Worm (Caenorhabditis elegans) whole organism, L3 larva: ENCODE results near the gene ZK430.5.

ENCODE experiments used
- R02D3.7 ChIP-seq: fragments of 150-350 bp; optimal IDR thresholded peaks from 2 replicates; lab custom pipeline; 2014; ENCODE audit warnings: missing biosample characterization, missing genetic modification characterization
- aly-2 ChIP-seq: fragments of 150-350 bp; optimal IDR thresholded peaks from 2 replicates; lab custom pipeline; 2014; ENCODE audit warnings: missing biosample characterization, missing genetic modification characterization
- ama-1 ChIP-seq: fragments of 150-350 bp; optimal IDR thresholded peaks from 2 replicates; lab custom pipeline; 2018
- ceh-16 ChIP-seq: sonication (generic microtip); optimal IDR thresholded peaks from 2 replicates; lab custom pipeline; 2017; ENCODE audit warnings: missing biosample characterization, missing genetic modification characterization
- ceh-28 ChIP-seq: fragments of 150-350 bp; optimal IDR thresholded peaks from 2 replicates; lab custom pipeline; 2014; ENCODE audit warnings: missing biosample characterization, missing genetic modification reagents, missing genetic modification characterization
- ceh-82 ChIP-seq: fragments of 150-350 bp; optimal IDR thresholded peaks from 2 replicates; lab custom pipeline; 2014; ENCODE audit warnings: missing biosample characterization, missing genetic modification characterization
- ceh-9 ChIP-seq: sonication (generic microtip); optimal IDR thresholded peaks from 2 replicates; lab custom pipeline; 2018; ENCODE audit warnings: missing biosample characterization, missing genetic modification characterization
- daf-12 ChIP-seq: fragments of 150-350 bp; optimal IDR thresholded peaks from 2 replicates; lab custom pipeline; 2014; ENCODE audit warnings: missing biosample characterization, missing genetic modification reagents, missing genetic modification characterization
- egl-27 ChIP-seq: sonication (generic microtip); optimal IDR thresholded peaks from 4 replicates; lab custom pipeline; 2017; ENCODE audit warnings: missing biosample characterization, missing genetic modification reagents, missing genetic modification characterization
- egl-5 ChIP-seq: fragments of 150-350 bp; optimal IDR thresholded peaks from 2 replicates; lab custom pipeline; 2017; ENCODE audit warnings: missing biosample characterization, missing genetic modification reagents, missing genetic modification characterization, inconsistent platforms
- elt-1 ChIP-seq: fragments of 150-350 bp; optimal IDR thresholded peaks from 2 replicates; lab custom pipeline; 2014; ENCODE audit warnings: missing biosample characterization, missing genetic modification characterization
- elt-2 ChIP-seq: sonication (generic microtip); optimal IDR thresholded peaks from 2 replicates; lab custom pipeline; 2016; ENCODE audit warnings: missing genetic modification reagents, mild to moderate bottlenecking, missing genetic modification characterization, missing compliant biosample characterization
- elt-3 ChIP-seq, 3 experiments: fragments of 150-350 bp in 1 of 3; sonication (generic microtip) in 2 of 3; optimal IDR thresholded peaks; 2 replicates in 2 of 3; 4 replicates in 1 of 3; lab custom pipeline; 2014 to 2017; ENCODE audit warnings: missing biosample characterization in 3 of 3, missing genetic modification characterization in 3 of 3
- eor-1 ChIP-seq, 2 experiments: fragments of 150-350 bp; optimal IDR thresholded peaks; 2 replicates each; lab custom pipeline; 2014 to 2018; ENCODE audit warnings: missing biosample characterization in 2 of 2, missing genetic modification characterization in 2 of 2
- fkh-10 ChIP-seq: sonication (generic microtip); optimal IDR thresholded peaks from 2 replicates; lab custom pipeline; 2017; ENCODE audit warnings: missing biosample characterization, missing genetic modification reagents, missing genetic modification characterization
- fkh-2 ChIP-seq: fragments of 150-350 bp; optimal IDR thresholded peaks from 2 replicates; lab custom pipeline; 2014; ENCODE audit warnings: missing biosample characterization, missing genetic modification reagents, missing genetic modification characterization
- hmg-11 ChIP-seq: sonication (generic microtip); optimal IDR thresholded peaks from 2 replicates; lab custom pipeline; 2016; ENCODE audit warnings: missing genetic modification characterization, missing compliant biosample characterization
- lin-15B ChIP-seq: fragments of 150-350 bp; optimal IDR thresholded peaks from 2 replicates; lab custom pipeline; 2014; ENCODE audit warnings: missing biosample characterization, missing genetic modification characterization
- lin-39 ChIP-seq: fragments of 150-350 bp; optimal IDR thresholded peaks from 2 replicates; lab custom pipeline; 2018; ENCODE audit warnings: missing biosample characterization, missing genetic modification reagents, missing genetic modification characterization
- mdl-1 ChIP-seq: fragments of 150-350 bp; optimal IDR thresholded peaks from 2 replicates; lab custom pipeline; 2014; ENCODE audit warnings: missing biosample characterization, missing genetic modification characterization
- mml-1 ChIP-seq: fragments of 150-350 bp; sonication (generic microtip); optimal IDR thresholded peaks from 3 replicates; lab custom pipeline; 2014; ENCODE audit warnings: missing biosample characterization, missing genetic modification characterization
- nfya-1 ChIP-seq: sonication (generic microtip); optimal IDR thresholded peaks from 2 replicates; lab custom pipeline; 2017; ENCODE audit warnings: missing genetic modification characterization, mild to moderate bottlenecking, missing compliant biosample characterization, antibody characterized with exemption, moderate library complexity; ENCODE audit not compliant: insufficient read depth
- nhr-11 ChIP-seq: fragments of 150-350 bp; optimal IDR thresholded peaks from 2 replicates; lab custom pipeline; 2014; ENCODE audit warnings: missing biosample characterization, missing genetic modification characterization
- nhr-23 ChIP-seq: fragments of 150-350 bp; optimal IDR thresholded peaks from 2 replicates; lab custom pipeline; 2014; ENCODE audit warnings: missing biosample characterization, missing genetic modification reagents, missing genetic modification characterization
- nhr-237 ChIP-seq: fragments of 150-350 bp; optimal IDR thresholded peaks from 2 replicates; lab custom pipeline; 2014; ENCODE audit warnings: missing biosample characterization, missing genetic modification characterization
- nhr-28 ChIP-seq: fragments of 150-350 bp; optimal IDR thresholded peaks from 2 replicates; lab custom pipeline; 2014; ENCODE audit warnings: missing biosample characterization, missing genetic modification characterization
- nhr-43 ChIP-seq: sonication (generic microtip); optimal IDR thresholded peaks from 2 replicates; lab custom pipeline; 2016; ENCODE audit warnings: mild to moderate bottlenecking, missing genetic modification characterization, missing compliant biosample characterization; ENCODE audit not compliant: poor library complexity, severe bottlenecking
- nhr-67 ChIP-seq: fragments of 150-350 bp; optimal IDR thresholded peaks from 2 replicates; lab custom pipeline; 2014; ENCODE audit warnings: missing biosample characterization, missing genetic modification characterization
- nhr-76 ChIP-seq: fragments of 150-350 bp; sonication (generic microtip); optimal IDR thresholded peaks from 5 replicates; lab custom pipeline; 2014; ENCODE audit warnings: missing biosample characterization, missing genetic modification characterization
- nhr-77 ChIP-seq: fragments of 150-350 bp; optimal IDR thresholded peaks from 2 replicates; lab custom pipeline; 2014; ENCODE audit warnings: missing biosample characterization, missing genetic modification characterization
- pha-4 ChIP-seq: fragments of 150-350 bp; optimal IDR thresholded peaks from 2 replicates; lab custom pipeline; 2014; ENCODE audit warnings: missing biosample characterization, missing genetic modification reagents, missing genetic modification characterization
- pqm-1 ChIP-seq: fragments of 150-350 bp; optimal IDR thresholded peaks from 2 replicates; lab custom pipeline; 2017; ENCODE audit warnings: missing biosample characterization, missing genetic modification characterization, inconsistent platforms
- sea-2 ChIP-seq: fragments of 150-350 bp; sonication (generic microtip); optimal IDR thresholded peaks from 4 replicates; lab custom pipeline; 2014; ENCODE audit warnings: missing biosample characterization, missing genetic modification reagents, missing genetic modification characterization
- skn-1 ChIP-seq: fragments of 150-350 bp; optimal IDR thresholded peaks from 2 replicates; lab custom pipeline; 2014; ENCODE audit warnings: missing biosample characterization, missing genetic modification characterization
- snpc-4 ChIP-seq: fragments of 150-350 bp; optimal IDR thresholded peaks from 2 replicates; lab custom pipeline; 2014; ENCODE audit warnings: missing biosample characterization, missing genetic modification characterization
- unc-39 ChIP-seq: sonication (generic microtip); optimal IDR thresholded peaks from 4 replicates; lab custom pipeline; 2017; ENCODE audit warnings: missing biosample characterization, missing genetic modification characterization
- unc-62 ChIP-seq: fragments of 150-350 bp; sonication (generic microtip); optimal IDR thresholded peaks from 4 replicates; lab custom pipeline; 2014; ENCODE audit warnings: missing biosample characterization, missing genetic modification reagents, missing genetic modification characterization
- zag-1 ChIP-seq: fragments of 150-350 bp; optimal IDR thresholded peaks from 2 replicates; lab custom pipeline; 2014; ENCODE audit warnings: missing biosample characterization, missing genetic modification characterization
- ztf-11 ChIP-seq: fragments of 150-350 bp; optimal IDR thresholded peaks from 2 replicates; lab custom pipeline; 2014; ENCODE audit warnings: missing biosample characterization, missing genetic modification characterization
- ztf-4 ChIP-seq: fragments of 150-350 bp; optimal IDR thresholded peaks from 2 replicates; lab custom pipeline; 2014; ENCODE audit warnings: missing biosample characterization, missing genetic modification characterization

Gene ZK430.5

ce11 chrII:4369715-4370114, 35.7 kb upstream of the ZK430.5 start:
- TF ChIP-seq elt-3 (tag; optimal IDR thresholded peaks at IDR 0.05; lab: Kevin White, UChicago) (no peak), lin-39 (tag; lab: Kevin White, UChicago) (no peak), nhr-23 (tag; lab: Kevin White, UChicago) (no peak), mdl-1 (tag; lab: Kevin White, UChicago) (no peak), skn-1 (no peak), egl-27 (tag; lab: Kevin White, UChicago) (no peak), ztf-4 (tag; lab: Kevin White, UChicago) (no peak), sea-2 (GFP tag; lab: Kevin White, UChicago) (no peak), snpc-4 (tag; lab: Kevin White, UChicago) (no peak), mml-1 (no peak), nhr-76 (no peak), R02D3.7 (tag; lab: Kevin White, UChicago) (no peak), nhr-28 (tag; lab: Kevin White, UChicago) (no peak), ztf-11 (tag; lab: Kevin White, UChicago) (no peak), nhr-43 (no peak), ceh-9 (no peak), pqm-1 (tag; lab: Kevin White, UChicago) (no peak), nhr-77 (tag; lab: Kevin White, UChicago) (no peak)

DNA sequence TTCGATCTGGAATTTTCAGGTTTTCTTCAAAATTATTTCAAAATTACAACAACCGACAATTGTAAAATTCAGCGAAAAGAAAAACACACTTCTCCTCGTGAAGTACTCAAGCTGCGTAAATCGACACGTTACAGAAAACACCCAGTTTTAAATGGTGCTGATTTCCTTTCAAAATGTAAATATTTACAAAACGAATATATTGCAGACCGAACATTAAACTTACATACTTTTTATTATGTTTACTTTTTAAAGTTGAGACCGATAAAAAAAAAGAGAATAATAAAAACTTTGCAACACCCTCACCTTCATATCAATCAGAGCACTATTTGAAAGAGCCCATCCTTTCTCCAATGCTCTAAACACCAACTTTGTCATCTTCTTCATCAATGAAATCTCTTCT, 34.6 kb upstream of the ZK430.5 start:
- TF ChIP-seq pha-4, result peak; percentile 78
- peak; percentile 0 for TF ChIP-seq elt-2 (tag; lab: Kevin White, UChicago)
- TF ChIP-seq R02D3.7 (tag; lab: Kevin White, UChicago), result no peak

DNA sequence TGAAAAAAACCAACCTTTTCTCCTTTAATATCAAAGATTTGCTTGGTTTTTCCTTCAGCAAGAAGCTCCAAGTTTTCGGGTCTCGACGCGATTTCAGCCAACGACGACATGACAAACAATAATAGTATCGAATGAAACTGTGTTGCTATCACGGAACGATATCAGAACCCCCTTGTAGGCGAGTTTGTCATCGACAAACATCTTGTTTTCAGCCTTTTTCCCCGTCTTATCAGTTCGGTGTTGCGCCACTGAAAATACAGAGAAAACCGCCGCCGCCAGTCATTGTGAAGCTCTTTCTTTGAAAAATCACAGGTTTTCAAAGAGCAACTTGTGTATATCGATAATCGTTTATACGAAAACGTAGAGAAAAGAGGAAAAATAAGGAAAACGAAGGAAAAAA, 33.1 kb upstream of the ZK430.5 start, which contains the start of gene paic-1:
Gene paic-1 (minus strand): TSS at position 120 of the 400 bp plus-strand sequence.
- TF ChIP-seq elt-1 (tag; lab: Kevin White, UChicago) (no peak), fkh-10 (no peak), sea-2 (GFP tag; lab: Kevin White, UChicago) (no peak), ceh-28 (tag; lab: Kevin White, UChicago) (no peak), nhr-28 (tag; lab: Kevin White, UChicago) (no peak), eor-1 (tag; optimal IDR thresholded peaks at IDR 0.05; lab: Kevin White, UChicago) (no peak), skn-1 (peak; percentile 21), lin-39 (tag; lab: Kevin White, UChicago) (no peak), ztf-11 (tag; lab: Kevin White, UChicago) (no peak), R02D3.7 (tag; lab: Kevin White, UChicago) (no peak), egl-5 (no peak), nhr-43 (peak; percentile 21), ama-1 (lab: Kevin White, UChicago) (peak; percentile 82), unc-39 (no peak), hmg-11 (tag; lab: Kevin White, UChicago) (no peak), elt-2 (tag; lab: Kevin White, UChicago) (peak; percentile 80), ceh-16 (no peak), lin-15B (tag; lab: Kevin White, UChicago) (no peak), snpc-4 (tag; lab: Kevin White, UChicago) (no peak), nhr-77 (tag; lab: Kevin White, UChicago) (no peak), nhr-11 (no peak), fkh-2 (tag; lab: Kevin White, UChicago) (no peak), pha-4 (peak; percentile 24), elt-3 (tag; optimal IDR thresholded peaks at IDR 0.05; lab: Kevin White, UChicago) (no peak), ceh-82 (tag; lab: Kevin White, UChicago) (no peak), nfya-1 (tag; lab: Kevin White, UChicago) (no peak), mml-1 (no peak), pqm-1 (tag; lab: Kevin White, UChicago) (peak; percentile 32), nhr-237 (tag; lab: Kevin White, UChicago) (no peak), daf-12 (tag; lab: Kevin White, UChicago) (no peak), unc-62 (GFP tag; lab: Kevin White, UChicago) (no peak), zag-1 (tag; lab: Kevin White, UChicago) (no peak), nhr-67 (no peak), ztf-4 (tag; lab: Kevin White, UChicago) (no peak), aly-2 (no peak), nhr-76 (no peak)
